Worm (Caenorhabditis elegans): ENCODE measurements around the gene H08J19.1.

Gene H08J19.1

DNA sequence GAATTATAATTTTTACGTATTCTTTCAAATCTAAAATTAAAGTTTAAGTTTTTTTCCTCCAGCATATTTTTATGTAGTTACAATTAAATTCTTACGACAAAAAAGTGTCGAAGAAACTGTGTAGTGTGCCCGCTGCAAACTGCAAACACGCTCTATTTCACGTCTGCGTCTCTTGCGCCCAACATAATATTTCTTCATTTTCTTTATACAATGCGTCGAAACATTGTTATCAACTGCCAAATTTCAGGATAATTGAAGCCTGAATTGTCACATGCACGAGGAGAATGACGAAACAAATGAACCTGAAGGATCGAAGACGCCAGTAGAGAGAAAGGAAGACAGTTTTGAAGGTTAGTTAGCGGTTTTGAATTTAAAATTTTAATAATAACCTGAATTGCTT lies 46.5 kb downstream of the H08J19.1 start, which contains the start of gene C03H12.1 (continued):
- TF ChIP-seq mdt-29 (GFP tag; IDR thresholded peaks at IDR 0.05), result no peak
- TF ChIP-seq lin-13 (GFP tag; optimal IDR thresholded peaks at IDR 0.05), result no peak
- TF ChIP-seq lin-29 (GFP tag; IDR thresholded peaks at IDR 0.05), result no peak
- TF ChIP-seq pqm-1 (tag; optimal IDR thresholded peaks at IDR 0.05), result peak; percentile 4
- TF ChIP-seq nhr-25 (tag; optimal IDR thresholded peaks at IDR 0.05; ENCODE audit: borderline replicate concordance, insufficient read depth), result no peak
- TF ChIP-seq nhr-11 (tag; optimal IDR thresholded peaks at IDR 0.05), result no peak
- TF ChIP-seq Y105C5A.15 (GFP tag; IDR thresholded peaks at IDR 0.05), result no peak
- peak; percentile 70 for TF ChIP-seq hlh-30 (tag; optimal IDR thresholded peaks at IDR 0.05; ENCODE audit: insufficient read depth)
- TF ChIP-seq lin-15B (tag; optimal IDR thresholded peaks at IDR 0.05), result no peak
- TF ChIP-seq nhr-28 (tag; optimal IDR thresholded peaks at IDR 0.05), result peak; percentile 85
- TF ChIP-seq attf-4 (tag; optimal IDR thresholded peaks at IDR 0.05), result no peak
- TF ChIP-seq nhr-42 (GFP tag; IDR thresholded peaks at IDR 0.05), result no peak
- TF ChIP-seq egl-43 (GFP tag; IDR thresholded peaks at IDR 0.05), result no peak
- no peak for TF ChIP-seq tag-97 (GFP tag; IDR thresholded peaks at IDR 0.05)
- no peak for TF ChIP-seq saeg-2 (GFP tag; IDR thresholded peaks at IDR 0.05)
- no peak for TF ChIP-seq madf-9 (GFP tag; conservative IDR thresholded peaks at IDR 0.05)
- TF ChIP-seq Y48G9A.11 (GFP tag; IDR thresholded peaks at IDR 0.05), result no peak
- no peak for TF ChIP-seq nhr-102 (tag; optimal IDR thresholded peaks at IDR 0.05)
- TF ChIP-seq mdl-1 (tag; optimal IDR thresholded peaks at IDR 0.05), result peak in 1 of 2 experiments; percentile 31
- no peak for TF ChIP-seq ama-1 (optimal IDR thresholded peaks at IDR 0.05)
- TF ChIP-seq F10B5.3 (tag; optimal IDR thresholded peaks at IDR 0.05), result no peak
- TF ChIP-seq F44E2.7 (GFP tag; IDR thresholded peaks at IDR 0.05), result no peak
- TF ChIP-seq mes-2 (tag; optimal IDR thresholded peaks at IDR 0.05; ENCODE audit: poor library complexity, severe bottlenecking), result peak; percentile 41
- TF ChIP-seq unc-62 (GFP tag; optimal IDR thresholded peaks at IDR 0.05 in 1 of 2), result no peak
- no peak for TF ChIP-seq unc-62 (tag; optimal IDR thresholded peaks at IDR 0.05)
- no peak for TF ChIP-seq arid-1 (GFP tag; conservative IDR thresholded peaks at IDR 0.05)
- TF ChIP-seq mxl-3 (GFP tag; optimal IDR thresholded peaks at IDR 0.05), result peak; percentile 34
- TF ChIP-seq aly-2 (tag; optimal IDR thresholded peaks at IDR 0.05), result no peak
- TF ChIP-seq lir-3 (tag; optimal IDR thresholded peaks at IDR 0.05), result no peak
- no peak for TF ChIP-seq ZK546.5 (tag; optimal IDR thresholded peaks at IDR 0.05)
- TF ChIP-seq dve-1 (tag; optimal IDR thresholded peaks at IDR 0.05; ENCODE audit: insufficient read depth), result peak; percentile 71
- TF ChIP-seq snpc-4 (tag; optimal IDR thresholded peaks at IDR 0.05), result no peak
- TF ChIP-seq nhr-111 (GFP tag; optimal IDR thresholded peaks at IDR 0.05), result no peak
- no peak for TF ChIP-seq Y75B8A.6 (GFP tag; IDR thresholded peaks at IDR 0.05)
- no peak for TF ChIP-seq snpc-1.2 (GFP tag; IDR thresholded peaks at IDR 0.05)
- no peak for TF ChIP-seq unc-39 (tag; optimal IDR thresholded peaks at IDR 0.05)
- TF ChIP-seq nhr-77 (tag; optimal IDR thresholded peaks at IDR 0.05), result no peak
- TF ChIP-seq hlh-11 (tag; optimal IDR thresholded peaks at IDR 0.05), result peak; percentile 63
- TF ChIP-seq F49E8.2 (tag; optimal IDR thresholded peaks at IDR 0.05; ENCODE audit: borderline replicate concordance), result no peak
- no peak for TF ChIP-seq hmg-1.1 (GFP tag; IDR thresholded peaks at IDR 0.05)
- TF ChIP-seq ctbp-1 (GFP tag; IDR thresholded peaks at IDR 0.05), result no peak
- no peak for TF ChIP-seq unc-130 (GFP tag; optimal IDR thresholded peaks at IDR 0.05)
- TF ChIP-seq ztf-11 (tag; optimal IDR thresholded peaks at IDR 0.05), result no peak
- no peak for TF ChIP-seq cey-2 (tag; optimal IDR thresholded peaks at IDR 0.05; ENCODE audit: borderline replicate concordance, insufficient read depth)
- TF ChIP-seq fos-1 (tag; optimal IDR thresholded peaks at IDR 0.05), result no peak
- TF ChIP-seq spr-1 (tag; optimal IDR thresholded peaks at IDR 0.05), result no peak
